Fruit fly (Drosophila melanogaster): ENCODE measurements around the gene Rsod.

Rsod gene

dm6 chr3R:30208766-30209484 lies 37.9 kb upstream of the Rsod start, which contains the start of gene RpS7 (continued):
- TF ChIP-seq repo (GFP tag; optimal IDR thresholded peaks at IDR 0.05) (peak; percentile 6), CG15601 (tag; optimal IDR thresholded peaks at IDR 0.05) (peak; percentile 62), Xbp1 (GFP tag; optimal IDR thresholded peaks at IDR 0.05) (peak; percentile 37), HLH3B (GFP tag; IDR thresholded peaks at IDR 0.05) (peak; percentile 70), E2f1 (GFP tag; IDR thresholded peaks at IDR 0.05) (peak; percentile 62), CG1024 (GFP tag; IDR thresholded peaks at IDR 0.05) (peak; percentile 67), CG2120 (GFP tag; optimal IDR thresholded peaks at IDR 0.05) (peak; percentile 54), luna (GFP tag; optimal IDR thresholded peaks at IDR 0.05) (peak; percentile 34), slp2 (GFP tag; optimal IDR thresholded peaks at IDR 0.05) (peak; percentile 37), Sry-β (GFP tag; optimal IDR thresholded peaks at IDR 0.05) (peak; percentile 27), Abd-B (GFP tag; optimal IDR thresholded peaks at IDR 0.05) (no peak), CG17186 (GFP tag; optimal IDR thresholded peaks at IDR 0.05) (peak; percentile 67), CG4730 (GFP tag; IDR thresholded peaks at IDR 0.05) (peak; percentile 51; the same call in 1 of the 2 replicates), cad (GFP tag; optimal IDR thresholded peaks at IDR 0.05) (no peak), ci (GFP tag; IDR thresholded peaks at IDR 0.05) (peak; percentile 93), CG10267 (tag; optimal IDR thresholded peaks at IDR 0.05) (peak; percentile 64), wor (GFP tag; IDR thresholded peaks at IDR 0.05) (peak; percentile 29; the same call in 1 of the 2 replicates), crol (GFP tag; IDR thresholded peaks at IDR 0.05) (0 out of 2 replicates have a peak, but pooled peaks have one; percentile 24), nerfin-2 (GFP tag; IDR thresholded peaks at IDR 0.05; ENCODE audit: partially characterized antibody) (peak; percentile 95), Mes4 (GFP tag; optimal IDR thresholded peaks at IDR 0.05) (peak; percentile 82), CG4707 (GFP tag; optimal IDR thresholded peaks at IDR 0.05) (peak; percentile 85), maf-S (GFP tag; optimal IDR thresholded peaks at IDR 0.05) (no peak), HLH54F (GFP tag; optimal IDR thresholded peaks at IDR 0.05) (peak; percentile 5), Camta (GFP tag; optimal IDR thresholded peaks at IDR 0.05) (peak; percentile 29), Bgb (GFP tag; IDR thresholded peaks at IDR 0.05; ENCODE audit: partially characterized antibody) (peak; percentile 96), CG32767 (GFP tag; IDR thresholded peaks at IDR 0.05) (0 out of 2 replicates have a peak, but pooled peaks have one; percentile 43), fd64A (GFP tag; optimal IDR thresholded peaks at IDR 0.05) (peak; percentile 79), CG10147 (GFP tag; optimal IDR thresholded peaks at IDR 0.05) (peak; percentile 49), CG2889 (GFP tag; IDR thresholded peaks at IDR 0.05) (no peak), Dfd (GFP tag; optimal IDR thresholded peaks at IDR 0.05) (no peak), sob (GFP tag; IDR thresholded peaks at IDR 0.05) (peak; percentile 79), CG3847 (GFP tag; IDR thresholded peaks at IDR 0.05) (peak; percentile 85), CG13296 (GFP tag; optimal IDR thresholded peaks at IDR 0.05) (peak; percentile 89), mirr (GFP tag; optimal IDR thresholded peaks at IDR 0.05) (peak; percentile 89), Aef1 (GFP tag; IDR thresholded peaks at IDR 0.05) (peak; percentile 48; the same call in 2 of the 3 replicates), HmgD (GFP tag; optimal IDR thresholded peaks at IDR 0.05) (no peak), ac (GFP tag; optimal IDR thresholded peaks at IDR 0.05) (peak; percentile 48), dimm (GFP tag; IDR thresholded peaks at IDR 0.05) (peak; percentile 18; the same call in 1 of the 2 replicates), Doc3 (GFP tag; IDR thresholded peaks at IDR 0.05; ENCODE audit: partially characterized antibody) (peak; percentile 98), CG12236 (GFP tag; optimal IDR thresholded peaks at IDR 0.05) (no peak), jing (GFP tag; optimal IDR thresholded peaks at IDR 0.05) (no peak), nerfin-1 (tag; optimal IDR thresholded peaks at IDR 0.05) (peak; percentile 65), kah (GFP tag; optimal IDR thresholded peaks at IDR 0.05) (peak; percentile 84), CG14860 (GFP tag; IDR thresholded peaks at IDR 0.05; ENCODE audit: partially characterized antibody) (peak; percentile 98), CG11696 (GFP tag; IDR thresholded peaks at IDR 0.05) (peak; percentile 66), Stat92E (GFP tag; optimal IDR thresholded peaks at IDR 0.05) (peak in 1 of 3 experiments; percentile 17), CG8359 (GFP tag; optimal IDR thresholded peaks at IDR 0.05; ENCODE audit: borderline replicate concordance) (peak; percentile 60), CG12071 (GFP tag; optimal IDR thresholded peaks at IDR 0.05) (peak; percentile 85), CG18619 (GFP tag; optimal IDR thresholded peaks at IDR 0.05) (peak; percentile 70)

All from whole organism, embryonic.